Worm (Caenorhabditis elegans): ENCODE results near the gene Y75B8A.37.

DNA sequence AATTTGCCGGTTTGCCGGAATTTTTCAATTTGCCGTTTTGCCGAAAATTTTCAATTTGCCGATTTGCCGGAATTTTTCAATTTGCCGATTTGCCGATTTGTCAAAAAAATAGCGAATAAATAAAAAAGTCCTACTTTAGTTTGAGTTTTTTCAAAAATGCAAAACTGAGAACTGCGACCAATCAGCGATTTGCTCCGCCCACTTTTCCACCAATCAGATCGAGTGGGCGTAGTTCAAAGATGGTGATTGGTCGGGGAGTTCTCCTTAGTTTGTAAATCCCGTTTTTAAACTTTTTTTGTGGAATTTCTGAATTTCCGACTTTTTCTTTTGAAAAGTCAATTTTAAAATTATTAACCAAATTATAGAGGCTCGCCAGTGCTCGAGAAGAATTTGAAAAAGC lies 16.0 kb downstream of the Y75B8A.37 start:
- TF ChIP-seq lsy-2 (tag; optimal IDR thresholded peaks at IDR 0.05) (no peak), F13H6.1 (tag; optimal IDR thresholded peaks at IDR 0.05) (no peak), nhr-12 (tag; optimal IDR thresholded peaks at IDR 0.05) (no peak), ama-1 (optimal IDR thresholded peaks at IDR 0.05) (no peak), unc-62 (GFP tag; optimal IDR thresholded peaks at IDR 0.05) (no peak), egl-27 (tag; optimal IDR thresholded peaks at IDR 0.05) (no peak), nhr-237 (tag; optimal IDR thresholded peaks at IDR 0.05) (no peak), ztf-4 (tag; optimal IDR thresholded peaks at IDR 0.05) (no peak), snpc-4 (tag; optimal IDR thresholded peaks at IDR 0.05) (no peak), ztf-1 (GFP tag; conservative IDR thresholded peaks at IDR 0.05) (no peak), lin-13 (GFP tag; optimal IDR thresholded peaks at IDR 0.05) (no peak), ZK546.5 (tag; optimal IDR thresholded peaks at IDR 0.05) (no peak)

All from whole organism, L2 larva.